Worm (Caenorhabditis elegans) whole organism, late embryonic: Measurements from ENCODE around the gene clec-183.

Experiments
- C08G9.2 ChIP-seq: sonication (generic microtip); optimal IDR thresholded peaks from 2 replicates; lab custom pipeline; 2016; ENCODE audit warnings: mild to moderate bottlenecking, missing genetic modification characterization, moderate library complexity, missing compliant biosample characterization
- F13H6.1 ChIP-seq: sonication (generic microtip); optimal IDR thresholded peaks from 2 replicates; lab custom pipeline; 2016; ENCODE audit warnings: missing genetic modification characterization, missing compliant biosample characterization
- K02D7.2 ChIP-seq: sonication (generic microtip); optimal IDR thresholded peaks from 2 replicates; lab custom pipeline; 2017; ENCODE audit warnings: mild to moderate bottlenecking, missing genetic modification characterization, missing compliant biosample characterization
- K09A11.1 ChIP-seq: sonication (generic microtip); optimal IDR thresholded peaks from 2 replicates; lab custom pipeline; 2017; ENCODE audit warnings: antibody characterized with exemption, mild to moderate bottlenecking, missing genetic modification characterization, missing compliant biosample characterization; ENCODE audit not compliant: insufficient read depth
- T23F11.4 ChIP-seq: fragments of 200-800 bp; sonication (Bioruptor generic); optimal IDR thresholded peaks from 2 replicates; lab custom pipeline; 2018; ENCODE audit warnings: mild to moderate bottlenecking, missing genetic modification characterization, missing compliant biosample characterization
- Y22D7AL.16 ChIP-seq: sonication (generic microtip); optimal IDR thresholded peaks from 2 replicates; lab custom pipeline; 2016; ENCODE audit warnings: missing genetic modification characterization, missing compliant biosample characterization
- ahr-1 ChIP-seq: sonication (generic microtip); optimal IDR thresholded peaks from 2 replicates; lab custom pipeline; 2016; ENCODE audit warnings: missing genetic modification characterization, missing compliant biosample characterization
- ceh-14 ChIP-seq: sonication (generic microtip); optimal IDR thresholded peaks from 2 replicates; lab custom pipeline; 2016; ENCODE audit warnings: missing genotype, missing genetic modification characterization, missing compliant biosample characterization
- ceh-18 ChIP-seq: sonication (generic microtip); optimal IDR thresholded peaks from 2 replicates; lab custom pipeline; 2016; ENCODE audit warnings: missing genetic modification characterization, missing compliant biosample characterization
- ceh-22 ChIP-seq: sonication (generic microtip); optimal IDR thresholded peaks from 2 replicates; lab custom pipeline; 2017; ENCODE audit warnings: missing biosample characterization, missing genetic modification characterization
- ceh-24 ChIP-seq: sonication (generic microtip); optimal IDR thresholded peaks from 2 replicates; lab custom pipeline; 2016; ENCODE audit warnings: mild to moderate bottlenecking, missing genetic modification characterization, missing compliant biosample characterization
- ceh-48 ChIP-seq: sonication (generic microtip); optimal IDR thresholded peaks from 2 replicates; lab custom pipeline; 2016; ENCODE audit warnings: missing genetic modification characterization, inconsistent platforms, missing compliant biosample characterization
- ceh-9 ChIP-seq: sonication (generic microtip); optimal IDR thresholded peaks from 2 replicates; lab custom pipeline; 2016; ENCODE audit warnings: mild to moderate bottlenecking, missing genetic modification characterization, inconsistent platforms, missing compliant biosample characterization
- che-1 ChIP-seq: sonication (generic microtip); optimal IDR thresholded peaks from 2 replicates; lab custom pipeline; 2016; ENCODE audit warnings: mild to moderate bottlenecking, missing genetic modification characterization, missing compliant biosample characterization
- elt-2 ChIP-seq: sonication (generic microtip); optimal IDR thresholded peaks from 2 replicates; lab custom pipeline; 2016; ENCODE audit warnings: missing genetic modification reagents, missing genetic modification characterization, missing compliant biosample characterization
- eyg-1 ChIP-seq: sonication (generic microtip); optimal IDR thresholded peaks from 2 replicates; lab custom pipeline; 2016; ENCODE audit warnings: missing genotype, missing genetic modification characterization, missing compliant biosample characterization
- fkh-10 ChIP-seq: fragments of 150-350 bp; optimal IDR thresholded peaks from 2 replicates; lab custom pipeline; 2014; ENCODE audit warnings: missing biosample characterization, missing genetic modification reagents, missing genetic modification characterization
- fkh-6 ChIP-seq: sonication (generic microtip); optimal IDR thresholded peaks from 2 replicates; lab custom pipeline; 2016; ENCODE audit warnings: missing genetic modification characterization, missing compliant biosample characterization
- hlh-13 ChIP-seq: fragments of 200-800 bp; sonication (Bioruptor generic); optimal IDR thresholded peaks from 2 replicates; lab custom pipeline; 2018; ENCODE audit warnings: mild to moderate bottlenecking, missing genetic modification characterization, missing compliant biosample characterization
- hlh-6 ChIP-seq: sonication (generic microtip); optimal IDR thresholded peaks from 2 replicates; lab custom pipeline; 2016; ENCODE audit warnings: missing genotype, missing genetic modification characterization, missing compliant biosample characterization
- hlh-8 ChIP-seq: sonication (generic microtip); optimal IDR thresholded peaks from 2 replicates; lab custom pipeline; 2016; ENCODE audit warnings: missing genotype, missing genetic modification characterization, missing compliant biosample characterization
- mec-3 ChIP-seq: sonication (generic microtip); optimal IDR thresholded peaks from 2 replicates; lab custom pipeline; 2016; ENCODE audit warnings: borderline replicate concordance, missing genetic modification characterization, missing compliant biosample characterization
- nhr-232 ChIP-seq: sonication (generic microtip); optimal IDR thresholded peaks from 2 replicates; lab custom pipeline; 2016; ENCODE audit warnings: missing genetic modification characterization, missing compliant biosample characterization
- npax-4 ChIP-seq: sonication (generic microtip); optimal IDR thresholded peaks from 2 replicates; lab custom pipeline; 2016; ENCODE audit warnings: missing genetic modification characterization, missing compliant biosample characterization
- odd-2 ChIP-seq: sonication (generic microtip); optimal IDR thresholded peaks from 2 replicates; lab custom pipeline; 2017; ENCODE audit warnings: antibody characterized with exemption, mild to moderate bottlenecking, missing genetic modification characterization, missing compliant biosample characterization
- pag-3 ChIP-seq: sonication (generic microtip); optimal IDR thresholded peaks from 2 replicates; lab custom pipeline; 2016; ENCODE audit warnings: missing compliant biosample characterization, missing genetic modification characterization, borderline replicate concordance
- pax-1 ChIP-seq: fragments of 150-350 bp; optimal IDR thresholded peaks from 2 replicates; lab custom pipeline; 2014; ENCODE audit warnings: missing biosample characterization, missing genetic modification characterization
- pha-4 ChIP-seq: fragments of 150-350 bp; optimal IDR thresholded peaks from 2 replicates; lab custom pipeline; 2018; ENCODE audit warnings: missing biosample characterization, missing genetic modification reagents, missing genetic modification characterization
- pqm-1 ChIP-seq: sonication (generic microtip); optimal IDR thresholded peaks from 2 replicates; lab custom pipeline; 2016; ENCODE audit warnings: missing genetic modification characterization, missing compliant biosample characterization
- pros-1 ChIP-seq: fragments of 150-350 bp; optimal IDR thresholded peaks from 2 replicates; lab custom pipeline; 2014; ENCODE audit warnings: missing biosample characterization, missing genetic modification reagents, missing genetic modification characterization
- ref-2 ChIP-seq: sonication (generic microtip); optimal IDR thresholded peaks from 2 replicates; lab custom pipeline; 2016; ENCODE audit warnings: missing genetic modification characterization, missing compliant biosample characterization
- rnt-1 ChIP-seq: sonication (generic microtip); optimal IDR thresholded peaks from 2 replicates; lab custom pipeline; 2016; ENCODE audit warnings: missing genetic modification characterization, missing compliant biosample characterization
- sox-2 ChIP-seq: fragments of 200-800 bp; sonication (Bioruptor generic); IDR thresholded peaks from 2 replicates; pipeline ENCODE4 v1.3.6; 2022; ENCODE audit warnings: missing genetic modification reagents, missing genetic modification characterization, missing compliant biosample characterization
- tbx-7 ChIP-seq: sonication (generic microtip); optimal IDR thresholded peaks from 2 replicates; lab custom pipeline; 2016; ENCODE audit warnings: missing genotype, missing genetic modification characterization, missing compliant biosample characterization
- ttx-3 ChIP-seq: sonication (generic microtip); optimal IDR thresholded peaks from 2 replicates; lab custom pipeline; 2016; ENCODE audit warnings: missing genetic modification reagents, missing genetic modification characterization, missing compliant biosample characterization
- unc-3 ChIP-seq, 2 experiments: fragments of 200-800 bp in 1 of 2; sonication (Bioruptor generic) in 1 of 2; sonication (generic microtip) in 1 of 2; conservative IDR thresholded peaks in 1 of 2; optimal IDR thresholded peaks in 1 of 2; 2 replicates each; pipeline versions ENCODE4 v1.3.6 to Lab custom; 2016 to 2022; ENCODE audit warnings: missing compliant biosample characterization in 2 of 2, missing genetic modification characterization in 2 of 2, missing genetic modification reagents in 1 of 2
- unc-55 ChIP-seq: sonication (generic microtip); optimal IDR thresholded peaks from 2 replicates; lab custom pipeline; 2017; ENCODE audit warnings: missing biosample characterization, missing genetic modification reagents, missing genetic modification characterization

Gene clec-183

DNA sequence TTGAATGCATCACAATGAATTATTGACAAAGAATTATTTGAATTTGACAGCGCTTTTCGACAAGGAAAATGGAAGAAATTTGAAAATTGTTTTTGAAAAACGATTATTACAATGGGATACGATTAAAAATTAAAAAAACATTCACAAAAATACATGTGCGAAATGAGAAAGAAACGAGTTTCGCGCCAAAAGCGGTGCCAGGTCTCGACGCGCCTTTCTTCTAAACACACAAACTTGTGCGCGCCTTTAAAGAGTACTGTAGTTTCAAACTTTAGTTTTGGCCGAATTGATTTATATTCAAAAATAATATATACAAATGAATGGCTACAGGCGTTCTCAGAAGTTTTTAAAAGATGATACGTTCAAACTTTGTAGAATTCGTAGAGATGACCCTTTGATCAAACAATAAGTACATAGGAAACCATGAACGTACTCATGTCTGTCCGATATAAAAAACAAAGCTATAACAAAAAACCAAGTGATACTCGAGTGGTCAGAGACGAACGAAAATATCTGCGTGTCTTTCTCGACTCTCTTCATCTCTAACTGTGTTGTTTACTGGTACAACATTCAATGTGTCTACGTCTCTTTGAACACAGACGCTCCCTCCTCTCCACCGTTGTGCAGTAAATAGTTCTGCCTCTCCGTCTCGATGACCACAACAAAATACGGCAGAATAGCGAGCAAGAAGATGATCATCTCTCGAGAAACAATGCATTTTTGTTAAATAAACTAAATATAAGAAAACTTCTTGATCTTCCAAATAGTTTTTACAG is 40.2 kb downstream of the clec-183 start:
- TF ChIP-seq pax-1 (no peak), ceh-48 (tag; lab: Kevin White, UChicago) (no peak), tbx-7 (tag; lab: Kevin White, UChicago) (no peak), C08G9.2 (tag; lab: Kevin White, UChicago) (no peak), pha-4 (tag; lab: Kevin White, UChicago) (no peak), ttx-3 (tag; lab: Kevin White, UChicago) (no peak), ahr-1 (tag; lab: Kevin White, UChicago) (no peak), hlh-8 (tag; lab: Kevin White, UChicago) (no peak), hlh-6 (tag; lab: Kevin White, UChicago) (no peak), F13H6.1 (tag; lab: Kevin White, UChicago) (no peak), ceh-14 (tag; lab: Kevin White, UChicago) (no peak), npax-4 (no peak), K02D7.2 (tag; lab: Kevin White, UChicago) (no peak), ceh-24 (tag; lab: Kevin White, UChicago) (no peak), odd-2 (tag; lab: Kevin White, UChicago) (no peak)
- TF ChIP-seq, all 69 proteins: peak for 0

DNA sequence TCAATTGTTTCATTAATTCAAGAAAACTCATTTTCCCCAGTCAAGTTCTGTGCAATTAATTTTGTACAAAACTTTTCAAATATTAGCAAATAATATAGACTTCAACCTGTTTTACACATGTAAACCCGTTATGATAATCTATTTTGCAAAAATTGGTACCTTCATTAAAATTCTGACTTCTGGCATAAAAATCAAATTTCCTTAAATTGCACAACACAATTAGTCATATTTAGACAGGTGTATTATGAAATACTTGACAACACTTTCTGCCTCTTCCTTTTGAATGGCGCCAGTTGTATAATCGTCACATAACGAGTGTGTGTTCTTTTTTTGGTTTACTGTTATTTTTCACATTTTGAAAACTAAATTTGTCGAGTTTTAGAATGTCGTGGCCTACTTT is 43.3 kb downstream of the clec-183 start, which contains the start of gene fbxc-58:
Gene fbxc-58, plus strand, starts transcription at position 383 of the 400 bp plus-strand sequence.
- no peak for TF ChIP-seq K09A11.1 (tag; lab: Kevin White, UChicago)
- no peak for TF ChIP-seq elt-2 (tag; lab: Kevin White, UChicago)
- TF ChIP-seq eyg-1 (tag; lab: Kevin White, UChicago): no peak
- no peak for TF ChIP-seq sox-2
- no peak for TF ChIP-seq pros-1 (tag; lab: Kevin White, UChicago)
- no peak for TF ChIP-seq unc-55 (GFP tag; lab: Kevin White, UChicago)
- TF ChIP-seq fkh-6 (tag; lab: Kevin White, UChicago): no peak

DNA sequence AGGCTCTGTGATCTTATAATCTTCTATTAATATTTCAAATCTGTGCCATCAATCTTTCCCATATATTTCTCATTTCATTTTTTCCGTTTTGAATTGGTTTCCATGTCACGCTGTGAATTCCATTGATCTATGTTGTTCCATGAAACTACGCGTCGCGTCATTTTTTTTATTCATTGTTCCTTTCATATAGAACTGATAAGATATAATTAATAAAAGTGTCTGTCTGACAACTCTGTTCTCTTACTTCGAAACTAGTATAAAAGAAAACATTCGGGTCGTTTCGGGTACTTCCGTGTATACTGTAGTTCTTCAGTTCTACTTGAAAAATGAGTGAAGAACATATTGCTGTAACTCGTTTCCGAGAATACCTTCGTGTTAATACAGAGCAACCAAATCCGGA is 46.7 kb downstream of the clec-183 start, which contains the start of gene C10C5.3:
Gene C10C5.3, plus strand, starts transcription at position 301 of the 400 bp plus-strand sequence.
- TF ChIP-seq K09A11.1 (tag; lab: Kevin White, UChicago): no peak
- TF ChIP-seq unc-55 (GFP tag; lab: Kevin White, UChicago): no peak
- TF ChIP-seq pqm-1 (tag; lab: Kevin White, UChicago): no peak
- no peak for TF ChIP-seq npax-4
- TF ChIP-seq ceh-9 (tag; lab: Kevin White, UChicago): no peak
- no peak for TF ChIP-seq hlh-13
- no peak for TF ChIP-seq odd-2 (tag; lab: Kevin White, UChicago)
- TF ChIP-seq hlh-8 (tag; lab: Kevin White, UChicago): no peak
- TF ChIP-seq mec-3: no peak
- no peak for TF ChIP-seq ttx-3 (tag; lab: Kevin White, UChicago)
- TF ChIP-seq pag-3 (tag; lab: Kevin White, UChicago): no peak

DNA sequence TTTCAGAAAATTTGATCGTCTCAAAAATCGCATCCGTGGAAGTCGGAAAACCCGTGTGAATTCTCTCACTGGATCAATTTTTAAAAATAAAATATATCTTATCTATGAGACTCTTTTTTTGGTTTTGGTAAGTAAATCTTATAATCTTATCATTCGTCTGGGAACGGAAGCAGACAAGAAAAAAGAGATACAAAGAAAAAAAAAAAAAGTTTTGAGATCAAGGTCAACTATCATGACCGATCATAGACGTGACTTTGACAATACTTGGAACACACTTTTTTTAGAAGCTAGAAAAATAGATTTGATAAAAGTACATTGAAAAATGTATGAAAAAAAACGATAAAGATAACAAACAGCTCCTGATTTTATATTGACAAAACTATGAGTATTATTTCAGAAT is 48.7 kb downstream of the clec-183 start:
- no peak for TF ChIP-seq fkh-10 (GFP tag; lab: Kevin White, UChicago)
- TF ChIP-seq Y22D7AL.16 (tag; lab: Kevin White, UChicago): no peak
- no peak for TF ChIP-seq che-1 (tag; lab: Kevin White, UChicago)
- no peak for TF ChIP-seq npax-4
- TF ChIP-seq nhr-232 (tag; lab: Kevin White, UChicago): no peak
- TF ChIP-seq ceh-24 (tag; lab: Kevin White, UChicago): no peak
- no peak for TF ChIP-seq unc-3 (GFP tag; conservative IDR thresholded peaks at IDR 0.05; lab: Robert Waterston, UW)
- no peak for TF ChIP-seq unc-3 (tag; optimal IDR thresholded peaks at IDR 0.05; lab: Kevin White, UChicago)
- TF ChIP-seq ceh-18: no peak
- no peak for TF ChIP-seq ref-2
- no peak for TF ChIP-seq pha-4 (tag; lab: Kevin White, UChicago)
- no peak for TF ChIP-seq hlh-13
- no peak for TF ChIP-seq ceh-22 (tag; lab: Kevin White, UChicago)
- TF ChIP-seq rnt-1 (tag; lab: Kevin White, UChicago): no peak
- TF ChIP-seq tbx-7 (tag; lab: Kevin White, UChicago): no peak
- no peak for TF ChIP-seq fkh-6 (tag; lab: Kevin White, UChicago)
- TF ChIP-seq pax-1: no peak
- TF ChIP-seq T23F11.4 (GFP tag; lab: Kevin White, UChicago): no peak
- TF ChIP-seq, all 69 proteins: peak for 0
